Worm (Caenorhabditis elegans) whole organism, late embryonic: ENCODE measurements around the gene W08F4.1.

Experiments used
- C08G9.2 ChIP-seq: sonication (generic microtip); optimal IDR thresholded peaks from 2 replicates; lab custom pipeline; 2016; ENCODE audit warnings: mild to moderate bottlenecking, missing genetic modification characterization, moderate library complexity, missing compliant biosample characterization
- K02D7.2 ChIP-seq: sonication (generic microtip); optimal IDR thresholded peaks from 2 replicates; lab custom pipeline; 2017; ENCODE audit warnings: mild to moderate bottlenecking, missing genetic modification characterization, missing compliant biosample characterization
- K09A11.1 ChIP-seq: sonication (generic microtip); optimal IDR thresholded peaks from 2 replicates; lab custom pipeline; 2017; ENCODE audit warnings: antibody characterized with exemption, mild to moderate bottlenecking, missing genetic modification characterization, missing compliant biosample characterization; ENCODE audit not compliant: insufficient read depth
- T23F11.4 ChIP-seq: fragments of 200-800 bp; sonication (Bioruptor generic); optimal IDR thresholded peaks from 2 replicates; lab custom pipeline; 2018; ENCODE audit warnings: mild to moderate bottlenecking, missing genetic modification characterization, missing compliant biosample characterization
- Y22D7AL.16 ChIP-seq: sonication (generic microtip); optimal IDR thresholded peaks from 2 replicates; lab custom pipeline; 2016; ENCODE audit warnings: missing genetic modification characterization, missing compliant biosample characterization
- ceh-18 ChIP-seq: sonication (generic microtip); optimal IDR thresholded peaks from 2 replicates; lab custom pipeline; 2016; ENCODE audit warnings: missing genetic modification characterization, missing compliant biosample characterization
- ceh-2 ChIP-seq: sonication (generic microtip); optimal IDR thresholded peaks from 2 replicates; lab custom pipeline; 2016; ENCODE audit warnings: missing genotype, missing genetic modification characterization, missing compliant biosample characterization
- ceh-22 ChIP-seq: sonication (generic microtip); optimal IDR thresholded peaks from 2 replicates; lab custom pipeline; 2017; ENCODE audit warnings: missing biosample characterization, missing genetic modification characterization
- ceh-31 ChIP-seq: sonication (generic microtip); optimal IDR thresholded peaks from 2 replicates; lab custom pipeline; 2016; ENCODE audit warnings: missing genetic modification characterization, missing compliant biosample characterization
- ceh-34 ChIP-seq: sonication (generic microtip); optimal IDR thresholded peaks from 2 replicates; lab custom pipeline; 2016; ENCODE audit warnings: mild to moderate bottlenecking, missing genetic modification characterization, missing compliant biosample characterization
- ceh-45 ChIP-seq: fragments of 200-800 bp; sonication (Bioruptor generic); IDR thresholded peaks from 2 replicates; pipeline ENCODE4 v1.3.6; 2022; ENCODE audit warnings: missing genetic modification reagents, missing genetic modification characterization, missing compliant biosample characterization
- ceh-6 ChIP-seq: fragments of 200-800 bp; sonication (Bioruptor generic); optimal IDR thresholded peaks from 2 replicates; lab custom pipeline; 2018; ENCODE audit warnings: mild to moderate bottlenecking, missing genetic modification characterization, missing compliant biosample characterization
- ceh-9 ChIP-seq: sonication (generic microtip); optimal IDR thresholded peaks from 2 replicates; lab custom pipeline; 2016; ENCODE audit warnings: mild to moderate bottlenecking, missing genetic modification characterization, inconsistent platforms, missing compliant biosample characterization
- che-1 ChIP-seq: sonication (generic microtip); optimal IDR thresholded peaks from 2 replicates; lab custom pipeline; 2016; ENCODE audit warnings: mild to moderate bottlenecking, missing genetic modification characterization, missing compliant biosample characterization
- dmd-4 ChIP-seq: sonication (generic microtip); optimal IDR thresholded peaks from 2 replicates; lab custom pipeline; 2016; ENCODE audit warnings: borderline replicate concordance, missing genetic modification characterization, missing compliant biosample characterization
- dve-1 ChIP-seq: sonication (generic microtip); optimal IDR thresholded peaks from 2 replicates; lab custom pipeline; 2017; ENCODE audit warnings: antibody characterized with exemption, mild to moderate bottlenecking, missing genetic modification characterization, missing compliant biosample characterization
- ets-4 ChIP-seq: sonication (generic microtip); optimal IDR thresholded peaks from 2 replicates; lab custom pipeline; 2016; ENCODE audit warnings: missing genetic modification characterization, missing compliant biosample characterization
- fax-1 ChIP-seq: sonication (generic microtip); optimal IDR thresholded peaks from 2 replicates; lab custom pipeline; 2016; ENCODE audit warnings: missing genotype, missing genetic modification characterization, missing compliant biosample characterization
- fkh-6 ChIP-seq: sonication (generic microtip); optimal IDR thresholded peaks from 2 replicates; lab custom pipeline; 2016; ENCODE audit warnings: missing genetic modification characterization, missing compliant biosample characterization
- hlh-13 ChIP-seq: fragments of 200-800 bp; sonication (Bioruptor generic); optimal IDR thresholded peaks from 2 replicates; lab custom pipeline; 2018; ENCODE audit warnings: mild to moderate bottlenecking, missing genetic modification characterization, missing compliant biosample characterization
- hlh-30 ChIP-seq: sonication (generic microtip); optimal IDR thresholded peaks from 2 replicates; lab custom pipeline; 2017; ENCODE audit warnings: antibody characterized with exemption, missing genetic modification characterization, missing compliant biosample characterization; ENCODE audit not compliant: insufficient read depth
- hlh-6 ChIP-seq: sonication (generic microtip); optimal IDR thresholded peaks from 2 replicates; lab custom pipeline; 2016; ENCODE audit warnings: missing genotype, missing genetic modification characterization, missing compliant biosample characterization
- hlh-8 ChIP-seq: sonication (generic microtip); optimal IDR thresholded peaks from 2 replicates; lab custom pipeline; 2016; ENCODE audit warnings: missing genotype, missing genetic modification characterization, missing compliant biosample characterization
- nhr-11 ChIP-seq: fragments of 150-350 bp; optimal IDR thresholded peaks from 2 replicates; lab custom pipeline; 2014; ENCODE audit warnings: missing biosample characterization, missing genetic modification characterization
- npax-4 ChIP-seq: sonication (generic microtip); optimal IDR thresholded peaks from 2 replicates; lab custom pipeline; 2016; ENCODE audit warnings: missing genetic modification characterization, missing compliant biosample characterization
- pat-9 ChIP-seq: fragments of 200-800 bp; sonication (Bioruptor generic); optimal IDR thresholded peaks from 2 replicates; lab custom pipeline; 2018; ENCODE audit warnings: mild to moderate bottlenecking, missing genetic modification characterization, moderate library complexity, missing compliant biosample characterization
- pha-2 ChIP-seq: sonication (generic microtip); optimal IDR thresholded peaks from 2 replicates; lab custom pipeline; 2017; ENCODE audit warnings: mild to moderate bottlenecking, missing genetic modification characterization, missing compliant biosample characterization
- pha-4 ChIP-seq: fragments of 150-350 bp; optimal IDR thresholded peaks from 2 replicates; lab custom pipeline; 2018; ENCODE audit warnings: missing biosample characterization, missing genetic modification reagents, missing genetic modification characterization
- pros-1 ChIP-seq: fragments of 150-350 bp; optimal IDR thresholded peaks from 2 replicates; lab custom pipeline; 2014; ENCODE audit warnings: missing biosample characterization, missing genetic modification reagents, missing genetic modification characterization
- sox-2 ChIP-seq: fragments of 200-800 bp; sonication (Bioruptor generic); IDR thresholded peaks from 2 replicates; pipeline ENCODE4 v1.3.6; 2022; ENCODE audit warnings: missing genetic modification reagents, missing genetic modification characterization, missing compliant biosample characterization
- syd-9 ChIP-seq: sonication (generic microtip); optimal IDR thresholded peaks from 2 replicates; lab custom pipeline; 2016; ENCODE audit warnings: mild to moderate bottlenecking, missing genetic modification characterization, moderate library complexity, missing compliant biosample characterization
- tbx-2 ChIP-seq: sonication (generic microtip); optimal IDR thresholded peaks from 2 replicates; lab custom pipeline; 2016; ENCODE audit warnings: missing genetic modification characterization, missing compliant biosample characterization
- tbx-7 ChIP-seq: sonication (generic microtip); optimal IDR thresholded peaks from 2 replicates; lab custom pipeline; 2016; ENCODE audit warnings: missing genotype, missing genetic modification characterization, missing compliant biosample characterization
- unc-3 ChIP-seq, 2 experiments: fragments of 200-800 bp in 1 of 2; sonication (Bioruptor generic) in 1 of 2; sonication (generic microtip) in 1 of 2; conservative IDR thresholded peaks in 1 of 2; optimal IDR thresholded peaks in 1 of 2; 2 replicates each; pipeline versions ENCODE4 v1.3.6 to Lab custom; 2016 to 2022; ENCODE audit warnings: missing compliant biosample characterization in 2 of 2, missing genetic modification characterization in 2 of 2, missing genetic modification reagents in 1 of 2
- unc-86 ChIP-seq: sonication (generic microtip); optimal IDR thresholded peaks from 2 replicates; lab custom pipeline; 2016; ENCODE audit warnings: missing genetic modification characterization, missing compliant biosample characterization

Gene W08F4.1

ce11 chrII:572010-572409 lies 21.3 kb upstream of the W08F4.1 start, which contains the start of gene mlt-8:
mlt-8 (minus strand) TSS chrII:572110.
- TF ChIP-seq ceh-45 (GFP tag; lab: Robert Waterston, UW) (no peak), ceh-2 (tag; lab: Kevin White, UChicago) (no peak), pros-1 (tag; lab: Kevin White, UChicago) (no peak), pha-4 (no peak), ceh-31 (tag; lab: Kevin White, UChicago) (no peak), Y22D7AL.16 (tag; lab: Kevin White, UChicago) (no peak), ets-4 (tag; lab: Kevin White, UChicago) (no peak), hlh-6 (tag; lab: Kevin White, UChicago) (no peak), dmd-4 (tag; lab: Kevin White, UChicago) (no peak), nhr-11 (tag; lab: Kevin White, UChicago) (no peak), hlh-8 (tag; lab: Kevin White, UChicago) (no peak), npax-4 (tag; lab: Kevin White, UChicago) (no peak), C08G9.2 (tag; lab: Kevin White, UChicago) (no peak), unc-3 (GFP tag; conservative IDR thresholded peaks at IDR 0.05; lab: Robert Waterston, UW) (no peak), unc-3 (tag; optimal IDR thresholded peaks at IDR 0.05; lab: Kevin White, UChicago) (no peak), fkh-6 (tag; lab: Kevin White, UChicago) (no peak), K02D7.2 (tag; lab: Kevin White, UChicago) (no peak), ceh-6 (no peak), hlh-30 (tag; lab: Kevin White, UChicago) (no peak)

- peak; percentile 91 for TF ChIP-seq dve-1 (tag; lab: Kevin White, UChicago)
Measured at ce11 chrII:573580-573979, 19.7 kb upstream of the W08F4.1 start.

ce11 chrII:574064-574463 lies 19.3 kb upstream of the W08F4.1 start:
- TF ChIP-seq K09A11.1, result no peak
- no peak for TF ChIP-seq pat-9 (tag; lab: Kevin White, UChicago)
- no peak for TF ChIP-seq tbx-7 (tag; lab: Kevin White, UChicago)
- TF ChIP-seq dmd-4 (tag; lab: Kevin White, UChicago), result no peak
- TF ChIP-seq dve-1 (tag; lab: Kevin White, UChicago), result no peak
- TF ChIP-seq ceh-22 (tag; lab: Kevin White, UChicago), result no peak
- no peak for TF ChIP-seq sox-2 (GFP tag; lab: Robert Waterston, UW)
- TF ChIP-seq pha-2 (tag; lab: Kevin White, UChicago), result no peak
- TF ChIP-seq ceh-45 (GFP tag; lab: Robert Waterston, UW), result no peak
- no peak for TF ChIP-seq ceh-31 (tag; lab: Kevin White, UChicago)
- TF ChIP-seq che-1 (tag; lab: Kevin White, UChicago), result no peak
- TF ChIP-seq tbx-2 (tag; lab: Kevin White, UChicago), result no peak
- no peak for TF ChIP-seq T23F11.4 (GFP tag; lab: Kevin White, UChicago)
- TF ChIP-seq nhr-11 (tag; lab: Kevin White, UChicago), result no peak
- no peak for TF ChIP-seq syd-9 (tag; lab: Kevin White, UChicago)
- no peak for TF ChIP-seq unc-3 (GFP tag; conservative IDR thresholded peaks at IDR 0.05; lab: Robert Waterston, UW)
- TF ChIP-seq unc-3 (tag; optimal IDR thresholded peaks at IDR 0.05; lab: Kevin White, UChicago), result no peak
- no peak for TF ChIP-seq fax-1 (tag; lab: Kevin White, UChicago)
- TF ChIP-seq ceh-9 (tag; lab: Kevin White, UChicago), result no peak
- no peak for TF ChIP-seq ceh-18 (tag; lab: Kevin White, UChicago)
- no peak for TF ChIP-seq unc-86 (tag; lab: Kevin White, UChicago)

ce11 chrII:577632-578031 lies 15.7 kb upstream of the W08F4.1 start, which contains the start of gene W08F4.7:
W08F4.7 (minus strand) TSS chrII:577732.
- TF ChIP-seq hlh-30 (tag; lab: Kevin White, UChicago) (no peak), fkh-6 (tag; lab: Kevin White, UChicago) (no peak), hlh-8 (tag; lab: Kevin White, UChicago) (no peak), ceh-18 (tag; lab: Kevin White, UChicago) (no peak), ceh-34 (no peak), ets-4 (tag; lab: Kevin White, UChicago) (no peak), hlh-13 (GFP tag; lab: Kevin White, UChicago) (no peak)
